Worm (Caenorhabditis elegans) whole organism, L4/young adult: ENCODE results near the gene egl-6.

Source experiments
- W03F9.2 ChIP-seq: fragments of 150-350 bp; optimal IDR thresholded peaks from 2 replicates; lab custom pipeline; 2014; ENCODE audit warnings: missing biosample characterization, missing genetic modification characterization
- dao-5 ChIP-seq: sonication (generic microtip); optimal IDR thresholded peaks from 2 replicates; lab custom pipeline; 2016; ENCODE audit warnings: missing genotype, missing genetic modification characterization, moderate library complexity, missing compliant biosample characterization
- him-1 ChIP-seq: sonication (generic microtip); optimal IDR thresholded peaks from 2 replicates; lab custom pipeline; 2016; ENCODE audit warnings: missing genotype, missing genetic modification reagents, missing genetic modification characterization, missing compliant biosample characterization

DNA sequence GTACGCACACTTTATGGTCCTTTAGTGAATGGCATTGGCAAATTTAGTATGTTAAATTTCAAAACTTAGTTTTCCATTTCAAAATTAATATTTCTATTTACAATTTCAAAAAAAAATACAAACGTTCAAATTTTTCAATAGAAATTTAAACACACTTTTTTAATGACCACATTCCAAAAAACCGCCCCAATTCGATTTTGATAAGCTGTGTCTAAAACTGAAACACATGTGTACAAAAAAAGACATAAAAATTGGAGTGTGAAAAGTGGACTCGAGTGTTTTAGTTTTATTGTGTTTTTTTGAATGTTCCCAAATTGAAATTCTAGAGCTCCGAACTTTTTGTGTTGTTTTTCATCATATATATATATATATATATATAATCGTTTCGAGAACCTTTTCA is 44.8 kb downstream of the egl-6 start:
- TF ChIP-seq dao-5 (tag; lab: Kevin White, UChicago) (no peak), him-1 (tag; lab: Kevin White, UChicago) (no peak), W03F9.2 (tag; lab: Kevin White, UChicago) (no peak)
